Worm (Caenorhabditis elegans) whole organism, young adult: ENCODE results near the gene aptf-3.

Experiments
- ZK185.1 ChIP-seq: sonication (generic microtip); optimal IDR thresholded peaks from 2 replicates; lab custom pipeline; 2016; ENCODE audit warnings: mild to moderate bottlenecking, missing genetic modification characterization, missing compliant biosample characterization; ENCODE audit not compliant: poor library complexity, severe bottlenecking
- him-1 ChIP-seq: sonication (generic microtip); optimal IDR thresholded peaks from 2 replicates; lab custom pipeline; 2016; ENCODE audit warnings: missing genotype, missing genetic modification reagents, missing genetic modification characterization, missing compliant biosample characterization
- lin-35 ChIP-seq, 3 experiments: fragments of 150-350 bp in 2 of 3; sonication (generic microtip) in 1 of 3; optimal IDR thresholded peaks; 2 replicates each; lab custom pipeline; 2014 to 2018; ENCODE audit warnings: missing biosample characterization in 3 of 3, missing genetic modification characterization in 3 of 3, missing genetic modification reagents in 3 of 3
- madf-3 ChIP-seq: fragments of 200-800 bp; sonication (Bioruptor generic); IDR thresholded peaks from 2 replicates; pipeline ENCODE4 v1.3.6; 2022; ENCODE audit warnings: missing genetic modification reagents, missing genetic modification characterization, missing compliant biosample characterization
- madf-8 ChIP-seq: fragments of 200-800 bp; sonication (Bioruptor generic); conservative IDR thresholded peaks from 2 replicates; pipeline ENCODE4 v1.3.6; 2022; ENCODE audit warnings: missing genetic modification reagents, missing genetic modification characterization, missing compliant biosample characterization
- pha-4 ChIP-seq: fragments of 150-350 bp; sonication (generic microtip); optimal IDR thresholded peaks from 2 replicates; lab custom pipeline; 2014; ENCODE audit warnings: missing biosample characterization, missing genetic modification reagents, missing genetic modification characterization
- zim-3 ChIP-seq: sonication (generic microtip); optimal IDR thresholded peaks from 2 replicates; lab custom pipeline; 2017; ENCODE audit warnings: mild to moderate bottlenecking, missing genetic modification characterization, moderate library complexity, missing compliant biosample characterization

DNA sequence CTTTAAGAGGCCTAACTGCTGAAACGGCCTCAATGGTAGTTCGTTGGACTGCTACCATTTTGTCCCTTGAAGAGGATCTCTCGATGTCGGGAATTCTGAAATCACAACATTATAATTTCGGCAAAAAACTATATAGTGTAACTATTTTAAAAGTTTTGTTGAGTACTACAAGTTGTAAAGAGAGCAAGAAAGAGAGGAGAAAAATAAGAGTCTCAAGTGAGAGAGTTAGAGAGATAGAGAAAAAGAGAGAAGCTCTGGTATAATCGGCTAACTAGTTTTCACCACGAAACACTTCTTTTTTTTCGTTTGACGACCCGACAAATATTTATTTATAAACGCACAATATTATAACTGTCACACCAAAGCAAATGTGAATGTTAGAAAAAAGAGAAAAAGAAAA, 43.6 kb downstream of the aptf-3 start, which contains the start of gene vab-9:
- TF ChIP-seq zim-3 (tag; lab: Kevin White, UChicago), result no peak
- no peak for TF ChIP-seq ZK185.1
- TF ChIP-seq him-1, result no peak
- no peak for TF ChIP-seq madf-8 (GFP tag; lab: Robert Waterston, UW)
- no peak for TF ChIP-seq madf-3 (GFP tag; lab: Robert Waterston, UW)
- TF ChIP-seq pha-4, result no peak
- no peak for TF ChIP-seq lin-35 (GFP tag; optimal IDR thresholded peaks at IDR 0.05; lab: Kevin White, UChicago)
